Fruit fly (Drosophila melanogaster) whole organism, adult: ENCODE results near the gene CG14070.
A peak's percentile ranks its signal among the peaks of the same experiment; 100 is the strongest.

Source experiments
- CG11617 ChIP-seq: fragments of 200-800 bp; sonication (Bioruptor generic); optimal IDR thresholded peaks from 2 replicates; lab custom pipeline; 2017; ENCODE audit warnings: mild to moderate bottlenecking, missing biosample characterization, missing genetic modification reagents, missing genetic modification characterization
- CG12768 ChIP-seq: fragments of 200-800 bp; sonication (Bioruptor generic); optimal IDR thresholded peaks from 2 replicates; lab custom pipeline; 2017; ENCODE audit warnings: missing biosample characterization, missing genetic modification characterization, mild to moderate bottlenecking, moderate library complexity, missing genetic modification reagents
- CG14711 ChIP-seq: fragments of 200-800 bp; sonication (Bioruptor generic); optimal IDR thresholded peaks from 2 replicates; lab custom pipeline; 2018; ENCODE audit warnings: missing biosample characterization, mild to moderate bottlenecking, missing genetic modification characterization, moderate library complexity
- CG1620 ChIP-seq: fragments of 200-800 bp; sonication (Bioruptor generic); optimal IDR thresholded peaks from 2 replicates; lab custom pipeline; 2016; ENCODE audit warnings: missing biosample characterization, missing genetic modification characterization
- CG33017 ChIP-seq: fragments of 200-800 bp; sonication (Bioruptor generic); optimal IDR thresholded peaks from 2 replicates; lab custom pipeline; 2018; ENCODE audit warnings: missing biosample characterization, mild to moderate bottlenecking, missing genetic modification characterization, moderate library complexity
- CG5204 ChIP-seq: fragments of 200-800 bp; sonication (Bioruptor generic); optimal IDR thresholded peaks from 2 replicates; lab custom pipeline; 2016; ENCODE audit warnings: missing biosample characterization, missing genetic modification characterization
- CG7045 ChIP-seq: fragments of 200-800 bp; sonication (Bioruptor generic); optimal IDR thresholded peaks from 2 replicates; lab custom pipeline; 2017; ENCODE audit warnings: missing biosample characterization, mild to moderate bottlenecking, missing genetic modification characterization
- CG7101 ChIP-seq: fragments of 200-800 bp; sonication (Bioruptor generic); optimal IDR thresholded peaks from 2 replicates; lab custom pipeline; 2018; ENCODE audit warnings: missing biosample characterization, mild to moderate bottlenecking, missing genetic modification characterization, moderate library complexity
- Clk ChIP-seq: fragments of 200-800 bp; sonication (Bioruptor generic); optimal IDR thresholded peaks from 2 replicates; lab custom pipeline; 2017; ENCODE audit warnings: missing biosample characterization, missing genetic modification characterization
- Crg-1 ChIP-seq: fragments of 200-800 bp; sonication (Bioruptor generic); optimal IDR thresholded peaks from 2 replicates; lab custom pipeline; 2016; ENCODE audit warnings: missing biosample characterization, missing genetic modification characterization
- Hr96 ChIP-seq: fragments of 200-800 bp; sonication (Bioruptor generic); optimal IDR thresholded peaks from 2 replicates; lab custom pipeline; 2016; ENCODE audit warnings: missing biosample characterization, missing genetic modification characterization
- Mnt ChIP-seq: fragments of 200-800 bp; sonication (Bioruptor generic); optimal IDR thresholded peaks from 2 replicates; lab custom pipeline; 2016; ENCODE audit warnings: missing biosample characterization, mild to moderate bottlenecking, missing genetic modification characterization
- bab1 ChIP-seq: fragments of 200-800 bp; sonication (Bioruptor generic); optimal IDR thresholded peaks from 3 replicates; lab custom pipeline; 2019; ENCODE audit warnings: missing biosample characterization, mild to moderate bottlenecking, missing genetic modification characterization, moderate library complexity
- cic ChIP-seq: fragments of 200-800 bp; sonication (Bioruptor generic); optimal IDR thresholded peaks from 2 replicates; lab custom pipeline; 2017; ENCODE audit warnings: missing biosample characterization, mild to moderate bottlenecking, missing genetic modification characterization, moderate library complexity
- cnc ChIP-seq, 2 experiments: fragments of >200 bp; optimal IDR thresholded peaks; 2 replicates each; lab custom pipeline; 2017
- kay ChIP-seq: fragments of 200-800 bp; sonication (Bioruptor generic); peaks from one replicate; lab custom pipeline; 2016; ENCODE audit warnings: missing biosample characterization, missing genetic modification characterization, borderline replicate concordance
- ovo ChIP-seq: fragments of 200-800 bp; sonication (Bioruptor generic); optimal IDR thresholded peaks from 2 replicates; lab custom pipeline; 2016; ENCODE audit warnings: missing biosample characterization, missing genetic modification characterization
- pad ChIP-seq: fragments of 200-800 bp; sonication (Bioruptor generic); optimal IDR thresholded peaks from 3 replicates; lab custom pipeline; 2017; ENCODE audit warnings: missing biosample characterization, missing genetic modification characterization, mild to moderate bottlenecking, moderate library complexity, missing genetic modification reagents
- tj ChIP-seq: fragments of 200-800 bp; sonication (Bioruptor generic); optimal IDR thresholded peaks from 3 replicates; lab custom pipeline; 2017; ENCODE audit warnings: missing biosample characterization, mild to moderate bottlenecking, missing genetic modification characterization, moderate library complexity
- toe ChIP-seq: fragments of 200-800 bp; sonication (Bioruptor generic); optimal IDR thresholded peaks from 2 replicates; lab custom pipeline; 2016; ENCODE audit warnings: missing biosample characterization, missing genetic modification characterization

The CG14070 gene

dm6 chr2L:10901685-10902084 is at the start of gene CG14070:
CG14070 (minus strand) TSS chr2L:10901785.
- TF ChIP-seq pad (no peak), cic (GFP tag; lab: Kevin White, UChicago) (no peak), CG7045 (no peak), Clk (no peak)

dm6 chr2L:10940196-10940595 is 38.6 kb upstream of the CG14070 start:
- peak; percentile 25 for TF ChIP-seq kay (GFP tag; lab: Kevin White, UChicago)
- TF ChIP-seq CG7101, result no peak
- no peak for TF ChIP-seq CG14711 (tag; lab: Kevin White, UChicago)
- TF ChIP-seq bab1, result no peak

dm6 chr2L:10936362-10936761 is 34.8 kb upstream of the CG14070 start, which contains the start of gene CG14072:
CG14072 (plus strand) TSS chr2L:10936662.
- no peak for TF ChIP-seq toe (GFP tag; lab: Kevin White, UChicago)
- TF ChIP-seq Hr96 (GFP tag; lab: Kevin White, UChicago), result no peak
- TF ChIP-seq CG11617 (GFP tag; lab: Kevin White, UChicago), result no peak
- no peak for TF ChIP-seq kay (GFP tag; lab: Kevin White, UChicago)
- TF ChIP-seq CG14711 (tag; lab: Kevin White, UChicago), result no peak
- no peak for TF ChIP-seq CG1620 (GFP tag; lab: Kevin White, UChicago)
- TF ChIP-seq Mnt (GFP tag; lab: Kevin White, UChicago), result no peak
- no peak for TF ChIP-seq Clk
- TF ChIP-seq CG5204 (GFP tag; lab: Kevin White, UChicago), result no peak
- no peak for TF ChIP-seq pad
- TF ChIP-seq bab1, result no peak
- TF ChIP-seq cnc (optimal IDR thresholded peaks at IDR 0.05; lab: Kevin White, UChicago), result no peak
- no peak for TF ChIP-seq CG12768 (GFP tag; lab: Kevin White, UChicago)
- TF ChIP-seq CG33017, result no peak
- no peak for TF ChIP-seq ovo (GFP tag; lab: Kevin White, UChicago)
- no peak for TF ChIP-seq CG7045
- no peak for TF ChIP-seq tj (GFP tag; lab: Kevin White, UChicago)
- TF ChIP-seq cic (GFP tag; lab: Kevin White, UChicago), result no peak

- TF ChIP-seq toe (GFP tag; lab: Kevin White, UChicago) (no peak), Hr96 (GFP tag; lab: Kevin White, UChicago) (no peak)
Observed at dm6 chr2L:10910548-10910947, 9.0 kb upstream of the CG14070 start, which contains the start of gene CG14069. CG14069 (minus strand) TSS chr2L:10910648.

dm6 chr2L:10908793-10909192 is 7.2 kb upstream of the CG14070 start, which contains the start of gene CG7309:
CG7309 (minus strand) TSS chr2L:10908893.
- TF ChIP-seq Hr96 (GFP tag; lab: Kevin White, UChicago) (no peak), pad (no peak), bab1 (no peak), Mnt (GFP tag; lab: Kevin White, UChicago) (no peak), toe (GFP tag; lab: Kevin White, UChicago) (no peak)

- no peak for TF ChIP-seq CG5204 (GFP tag; lab: Kevin White, UChicago)
- TF ChIP-seq toe (GFP tag; lab: Kevin White, UChicago), result no peak
- TF ChIP-seq CG33017, result no peak
- no peak for TF ChIP-seq kay (GFP tag; lab: Kevin White, UChicago)
Observed at dm6 chr2L:10888827-10889226, 12.8 kb downstream of the CG14070 start, which contains the start of gene CG14071. CG14071 (minus strand) TSS chr2L:10888927.

- TF ChIP-seq CG14711 (tag; lab: Kevin White, UChicago), result no peak
- no peak for TF ChIP-seq CG11617 (GFP tag; lab: Kevin White, UChicago)
- TF ChIP-seq CG12768 (GFP tag; lab: Kevin White, UChicago), result no peak
- no peak for TF ChIP-seq CG1620 (GFP tag; lab: Kevin White, UChicago)
- no peak for TF ChIP-seq CG33017
- TF ChIP-seq Hr96 (GFP tag; lab: Kevin White, UChicago), result no peak
- TF ChIP-seq toe (GFP tag; lab: Kevin White, UChicago), result no peak
- TF ChIP-seq Mnt (GFP tag; lab: Kevin White, UChicago), result no peak
- no peak for TF ChIP-seq CG7045
- TF ChIP-seq pad, result no peak
- TF ChIP-seq bab1, result no peak
- TF ChIP-seq cic (GFP tag; lab: Kevin White, UChicago), result no peak
- no peak for TF ChIP-seq kay (GFP tag; lab: Kevin White, UChicago)
- TF ChIP-seq Crg-1 (GFP tag; lab: Kevin White, UChicago), result no peak
- TF ChIP-seq cnc (optimal IDR thresholded peaks at IDR 0.05; lab: Kevin White, UChicago), result no peak
- TF ChIP-seq Clk, result no peak
Observed at dm6 chr2L:10869867-10870266, 31.7 kb downstream of the CG14070 start, which contains the start of gene CG12517. CG12517 (plus strand) TSS chr2L:10870167.
